Worm (Caenorhabditis elegans): ENCODE measurements around the gene clh-5.

DNA sequence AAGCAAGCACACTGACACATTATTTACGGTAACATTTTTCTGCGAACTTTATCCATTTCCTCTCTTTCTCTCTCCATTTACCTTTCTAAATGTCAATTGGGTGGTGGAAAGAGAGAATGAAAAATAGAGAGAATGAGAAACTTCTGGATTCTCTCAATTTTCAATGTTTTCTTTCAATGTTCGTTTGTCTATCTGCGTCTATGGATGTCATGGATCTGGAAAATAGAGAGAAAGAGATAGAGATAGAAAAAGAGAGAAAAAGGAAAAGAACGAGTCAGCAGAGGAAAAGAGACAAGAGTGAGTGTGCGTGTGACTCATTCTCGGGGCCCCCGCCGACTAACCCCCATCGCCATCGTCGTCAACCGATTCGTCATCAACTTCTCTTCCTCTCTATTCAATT lies 14.4 kb upstream of the clh-5 start, which contains the start of gene jun-1:
- TF ChIP-seq nhr-76 (tag; optimal IDR thresholded peaks at IDR 0.05) (no peak), nhr-12 (tag; optimal IDR thresholded peaks at IDR 0.05) (no peak), elt-1 (tag; optimal IDR thresholded peaks at IDR 0.05) (peak; percentile 39), pqm-1 (tag; optimal IDR thresholded peaks at IDR 0.05) (peak; percentile 23), egl-5 (tag; optimal IDR thresholded peaks at IDR 0.05) (no peak), egl-27 (tag; optimal IDR thresholded peaks at IDR 0.05) (peak; percentile 64), fos-1 (tag; optimal IDR thresholded peaks at IDR 0.05) (peak; percentile 99), fkh-10 (GFP tag; optimal IDR thresholded peaks at IDR 0.05) (peak; percentile 22), daf-12 (tag; optimal IDR thresholded peaks at IDR 0.05) (no peak), ceh-28 (tag; optimal IDR thresholded peaks at IDR 0.05) (peak; percentile 83), unc-39 (tag; optimal IDR thresholded peaks at IDR 0.05) (no peak), elt-2 (tag; optimal IDR thresholded peaks at IDR 0.05) (no peak), ceh-82 (tag; optimal IDR thresholded peaks at IDR 0.05) (peak; percentile 54)
